Worm (Caenorhabditis elegans): Measurements from ENCODE around the gene smi-1.

DNA sequence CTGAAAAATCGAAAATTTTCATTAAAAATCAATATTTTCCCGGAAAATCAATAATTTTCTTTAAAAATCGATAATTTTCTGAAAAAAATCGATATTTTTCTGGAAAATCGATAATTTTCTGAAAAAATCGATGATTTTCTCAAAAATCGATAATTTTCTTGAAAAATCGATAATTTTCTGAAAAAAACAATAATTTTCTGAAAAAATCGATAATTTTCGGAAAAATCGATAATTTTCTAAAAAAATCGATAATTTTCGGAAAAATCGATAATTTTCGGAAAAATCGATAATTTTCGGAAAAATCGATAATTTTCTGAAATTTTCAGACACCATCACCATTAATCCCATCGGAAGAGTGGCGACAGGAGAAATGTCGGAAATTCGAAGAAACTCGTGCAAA is 753 bp downstream of the smi-1 start:
- TF ChIP-seq W03F9.2 (tag; optimal IDR thresholded peaks at IDR 0.05), result no peak
- no peak for TF ChIP-seq him-1 (tag; optimal IDR thresholded peaks at IDR 0.05)

Measured in whole organism, L4/young adult.